Fruit fly (Drosophila melanogaster) whole organism, embryonic: ENCODE data around the gene bun.

ENCODE experiments used
- Asciz ChIP-seq: fragments of 200-800 bp; sonication (Bioruptor generic); optimal IDR thresholded peaks from 2 replicates; lab custom pipeline; 2017; ENCODE audit warnings: missing biosample characterization, mild to moderate bottlenecking, missing genetic modification characterization, missing genetic modification reagents
- Atf3 ChIP-seq: fragments of 200-800 bp; sonication (Bioruptor generic); optimal IDR thresholded peaks from 3 replicates; lab custom pipeline; 2016; ENCODE audit warnings: missing biosample characterization, missing genetic modification characterization
- CG10267 ChIP-seq: fragments of 200-800 bp; sonication (Bioruptor generic); optimal IDR thresholded peaks from 2 replicates; lab custom pipeline; 2018; ENCODE audit warnings: missing biosample characterization, mild to moderate bottlenecking, missing genetic modification characterization, moderate library complexity
- CG10431 ChIP-seq: fragments of 200-800 bp; sonication (Bioruptor generic); optimal IDR thresholded peaks from 3 replicates; lab custom pipeline; 2018; ENCODE audit warnings: missing biosample characterization, mild to moderate bottlenecking, missing genetic modification characterization
- CG12155 ChIP-seq: fragments of 200-800 bp; sonication (Bioruptor generic); optimal IDR thresholded peaks from 3 replicates; lab custom pipeline; 2016; ENCODE audit warnings: missing biosample characterization, missing genetic modification characterization
- CG12659 ChIP-seq: fragments of 200-800 bp; sonication (Bioruptor generic); optimal IDR thresholded peaks from 3 replicates; lab custom pipeline; 2017; ENCODE audit warnings: mild to moderate bottlenecking, missing biosample characterization, missing genetic modification reagents, missing genetic modification characterization
- CG13775 ChIP-seq: fragments of 200-800 bp; sonication (Bioruptor generic); optimal IDR thresholded peaks from 3 replicates; lab custom pipeline; 2017; ENCODE audit warnings: missing biosample characterization, mild to moderate bottlenecking, missing genetic modification characterization
- CG13894 ChIP-seq: fragments of 200-800 bp; sonication (Bioruptor generic); optimal IDR thresholded peaks from 3 replicates; lab custom pipeline; 2018; ENCODE audit warnings: missing biosample characterization, mild to moderate bottlenecking, missing genetic modification characterization, moderate library complexity
- CG14014 ChIP-seq: fragments of 200-800 bp; sonication (Bioruptor generic); IDR thresholded peaks from 2 replicates; pipeline ENCODE4 v1.3.6; 2022; ENCODE audit warnings: missing biosample characterization, missing genetic modification characterization
- CG15514 ChIP-seq: fragments of 200-800 bp; sonication (Bioruptor generic); optimal IDR thresholded peaks from 3 replicates; lab custom pipeline; 2017; ENCODE audit warnings: missing biosample characterization, missing genetic modification characterization, mild to moderate bottlenecking, moderate library complexity, missing genetic modification reagents
- CG15696 ChIP-seq: fragments of 200-800 bp; sonication (Bioruptor generic); optimal IDR thresholded peaks from 2 replicates; lab custom pipeline; 2019; ENCODE audit warnings: missing biosample characterization, mild to moderate bottlenecking, missing genetic modification characterization, moderate library complexity
- CG18599 ChIP-seq: fragments of 200-800 bp; sonication (Bioruptor generic); optimal IDR thresholded peaks from 3 replicates; lab custom pipeline; 2017; ENCODE audit warnings: missing biosample characterization, missing genetic modification characterization, mild to moderate bottlenecking, moderate library complexity, missing genetic modification reagents
- CG18619 ChIP-seq: fragments of 200-800 bp; sonication (Bioruptor generic); optimal IDR thresholded peaks from 3 replicates; lab custom pipeline; 2017; ENCODE audit warnings: missing biosample characterization, mild to moderate bottlenecking, missing genetic modification characterization
- CG2678 ChIP-seq: fragments of 200-800 bp; sonication (Bioruptor generic); optimal IDR thresholded peaks from 3 replicates; lab custom pipeline; 2019; ENCODE audit warnings: missing biosample characterization, mild to moderate bottlenecking, missing genetic modification characterization, moderate library complexity
- CG2875 ChIP-seq: fragments of 200-800 bp; sonication (Bioruptor generic); optimal IDR thresholded peaks from 2 replicates; lab custom pipeline; 2017; ENCODE audit warnings: missing biosample characterization, mild to moderate bottlenecking, missing genetic modification characterization, missing genetic modification reagents
- CG5245 ChIP-seq: fragments of 200-800 bp; sonication (Bioruptor generic); optimal IDR thresholded peaks from 3 replicates; lab custom pipeline; 2016; ENCODE audit warnings: missing biosample characterization, missing genetic modification characterization
- CG7987 ChIP-seq: fragments of 200-800 bp; sonication (Bioruptor generic); optimal IDR thresholded peaks from 2 replicates; lab custom pipeline; 2018; ENCODE audit warnings: missing biosample characterization, mild to moderate bottlenecking, missing genetic modification characterization, moderate library complexity
- CG9215 ChIP-seq: fragments of 200-800 bp; sonication (Bioruptor generic); IDR thresholded peaks from 2 replicates; pipeline ENCODE4 v1.3.6; 2022; ENCODE audit warnings: missing biosample characterization, missing genetic modification characterization
- CG9932 ChIP-seq: fragments of 200-800 bp; sonication (Bioruptor generic); IDR thresholded peaks from 2 replicates; pipeline ENCODE4 v1.3.6; 2022; ENCODE audit warnings: missing biosample characterization, missing genetic modification characterization
- HmgD ChIP-seq: fragments of 200-800 bp; sonication (Bioruptor generic); optimal IDR thresholded peaks from 3 replicates; lab custom pipeline; 2016; ENCODE audit warnings: missing biosample characterization, missing genetic modification characterization
- Hr39 ChIP-seq: fragments of >200 bp; optimal IDR thresholded peaks from 2 replicates; lab custom pipeline; 2017
- Med ChIP-seq: fragments of 200-800 bp; sonication (Bioruptor generic); peaks from one replicate; lab custom pipeline; 2016; ENCODE audit warnings: missing biosample characterization, missing genetic modification characterization, mild to moderate bottlenecking, inconsistent platforms, moderate library complexity
- Mes4 ChIP-seq: fragments of 200-800 bp; sonication (Bioruptor generic); optimal IDR thresholded peaks from 2 replicates; lab custom pipeline; 2016; ENCODE audit warnings: missing biosample characterization, missing genetic modification characterization
- Oaz ChIP-seq: fragments of 200-800 bp; sonication (Bioruptor generic); IDR thresholded peaks from 2 replicates; pipeline ENCODE4 v1.3.6; 2022; ENCODE audit warnings: missing biosample characterization, missing genetic modification characterization
- Optix ChIP-seq: fragments of 200-800 bp; sonication (Bioruptor generic); IDR thresholded peaks from 3 replicates; pipeline ENCODE4 v1.3.6; 2022; ENCODE audit warnings: missing biosample characterization, missing genetic modification characterization
- Ptx1 ChIP-seq: fragments of 200-800 bp; sonication (Bioruptor generic); IDR thresholded peaks from 2 replicates; pipeline ENCODE4 v1.3.6; 2022; ENCODE audit warnings: missing biosample characterization, missing genetic modification characterization
- Scr ChIP-seq: fragments of 200-800 bp; sonication (Bioruptor generic); IDR thresholded peaks from 2 replicates; pipeline ENCODE4 v1.3.6; 2022; ENCODE audit warnings: missing biosample characterization, missing genetic modification characterization; ENCODE audit not compliant: partially characterized antibody
- Xbp1 ChIP-seq: fragments of 200-800 bp; sonication (Bioruptor generic); optimal IDR thresholded peaks from 3 replicates; lab custom pipeline; 2016; ENCODE audit warnings: missing biosample characterization, mild to moderate bottlenecking, missing genetic modification characterization
- abd-A ChIP-seq: fragments of 200-800 bp; sonication (Bioruptor generic); optimal IDR thresholded peaks from 3 replicates; lab custom pipeline; 2019; ENCODE audit warnings: missing biosample characterization, mild to moderate bottlenecking, missing genetic modification characterization, moderate library complexity
- ase ChIP-seq: fragments of 200-800 bp; sonication (Bioruptor generic); IDR thresholded peaks from 3 replicates; pipeline ENCODE4 v1.3.6; 2022; ENCODE audit warnings: missing biosample characterization, missing genetic modification characterization
- az2 ChIP-seq: fragments of 200-800 bp; sonication (Bioruptor generic); optimal IDR thresholded peaks from 3 replicates; lab custom pipeline; 2016; ENCODE audit warnings: missing biosample characterization, missing genetic modification characterization
- br ChIP-seq: fragments of >200 bp; optimal IDR thresholded peaks from 2 replicates; lab custom pipeline; 2017
- chif ChIP-seq, 2 experiments: fragments of 200-800 bp; sonication (Bioruptor generic); optimal IDR thresholded peaks; 3 replicates each; lab custom pipeline; 2016; ENCODE audit warnings: missing biosample characterization in 2 of 2, missing genetic modification characterization in 2 of 2
- dmrt99B ChIP-seq: fragments of 200-800 bp; sonication (Bioruptor generic); optimal IDR thresholded peaks from 2 replicates; lab custom pipeline; 2018; ENCODE audit warnings: missing biosample characterization, mild to moderate bottlenecking, missing genetic modification characterization, moderate library complexity
- fd3F ChIP-seq: fragments of 200-800 bp; sonication (Bioruptor generic); optimal IDR thresholded peaks from 2 replicates; lab custom pipeline; 2018; ENCODE audit warnings: missing biosample characterization, mild to moderate bottlenecking, missing genetic modification characterization, moderate library complexity
- gfzf ChIP-seq: fragments of 200-800 bp; sonication (Bioruptor generic); optimal IDR thresholded peaks from 2 replicates; lab custom pipeline; 2016; ENCODE audit warnings: missing biosample characterization, mild to moderate bottlenecking, missing genetic modification characterization, moderate library complexity
- grau ChIP-seq: fragments of 200-800 bp; optimal IDR thresholded peaks from 3 replicates; lab custom pipeline; 2019; ENCODE audit warnings: missing biosample characterization, mild to moderate bottlenecking, missing genetic modification characterization, moderate library complexity
- gro ChIP-seq: fragments of 200-800 bp; sonication (Bioruptor generic); optimal IDR thresholded peaks from 2 replicates; lab custom pipeline; 2016; ENCODE audit warnings: missing biosample characterization, missing genetic modification characterization
- ham ChIP-seq: fragments of 200-800 bp; sonication (Bioruptor generic); IDR thresholded peaks from 2 replicates; pipeline ENCODE4 v1.3.6; 2022; ENCODE audit warnings: missing biosample characterization, missing genetic modification characterization
- jumu ChIP-seq: fragments of 200-800 bp; sonication (Bioruptor generic); optimal IDR thresholded peaks from 3 replicates; lab custom pipeline; 2016; ENCODE audit warnings: missing biosample characterization, missing genetic modification characterization
- nerfin-1 ChIP-seq: fragments of 200-800 bp; sonication (Bioruptor generic); optimal IDR thresholded peaks from 3 replicates; lab custom pipeline; 2019; ENCODE audit warnings: missing biosample characterization, mild to moderate bottlenecking, missing genetic modification characterization, moderate library complexity
- odd ChIP-seq: fragments of 200-800 bp; sonication (Bioruptor generic); optimal IDR thresholded peaks from 2 replicates; lab custom pipeline; 2017; ENCODE audit warnings: missing biosample characterization, mild to moderate bottlenecking, missing genetic modification characterization
- otp ChIP-seq: fragments of 200-800 bp; sonication (Bioruptor generic); IDR thresholded peaks from 3 replicates; pipeline ENCODE4, ENCODE4 v1.3.6; 2022; ENCODE audit warnings: missing biosample characterization, missing genetic modification characterization
- pan ChIP-seq, 4 experiments: fragments of >200 bp in 3 of 4; fragments of 200-800 bp in 1 of 4; sonication (Bioruptor generic) in 1 of 4; optimal IDR thresholded peaks in 3 of 4; IDR thresholded peaks in 1 of 4; 2 replicates each; pipeline versions ENCODE4 v1.3.6 to Lab custom; 2017 to 2022; ENCODE audit warnings: missing biosample characterization in 2 of 4, missing genetic modification characterization in 2 of 4, mixed read lengths in 1 of 4
- pho ChIP-seq: fragments of 200-800 bp; sonication (Bioruptor generic); optimal IDR thresholded peaks from 2 replicates; lab custom pipeline; 2016; ENCODE audit warnings: missing biosample characterization, missing genetic modification characterization
- shn ChIP-seq: fragments of 200-800 bp; sonication (Bioruptor generic); optimal IDR thresholded peaks from 3 replicates; lab custom pipeline; 2016; ENCODE audit warnings: missing biosample characterization, missing genetic modification characterization
- tgo ChIP-seq: fragments of 200-800 bp; sonication (Bioruptor generic); IDR thresholded peaks from 3 replicates; pipeline ENCODE4 v1.3.6; 2022; ENCODE audit warnings: missing biosample characterization, missing genetic modification characterization
- unpg ChIP-seq: fragments of 200-800 bp; sonication (Bioruptor generic); optimal IDR thresholded peaks from 3 replicates; lab custom pipeline; 2018; ENCODE audit warnings: missing biosample characterization, mild to moderate bottlenecking, missing genetic modification characterization, moderate library complexity

The bun gene

dm6 chr2L:12460767-12461739 is 85.4 kb downstream of the bun start (continued):
- TF ChIP-seq CG10267 = no peak
- peak; percentile 61 for TF ChIP-seq CG10431 (GFP tag; lab: Kevin White, UChicago)
- no peak for TF ChIP-seq Atf3 (GFP tag; lab: Kevin White, UChicago)
- TF ChIP-seq chif (GFP tag; optimal IDR thresholded peaks at IDR 0.05; lab: Kevin White, UChicago) = peak in 1 of 2 experiments; percentile 8
- peak; percentile 34 for TF ChIP-seq shn (GFP tag; lab: Kevin White, UChicago)
- peak; percentile 40 for TF ChIP-seq dmrt99B
- no peak for TF ChIP-seq az2
- no peak for TF ChIP-seq Oaz (GFP tag; lab: Robert Waterston, UW)
- TF ChIP-seq Scr = peak; percentile 27; the same call in 1 of the 2 replicates
- TF ChIP-seq CG2678 (tag; lab: Kevin White, UChicago) = peak; percentile 79
- TF ChIP-seq CG7987 (GFP tag; lab: Kevin White, UChicago) = peak; percentile 67
- peak; percentile 30; the same call in 1 of the 3 replicates for TF ChIP-seq tgo (GFP tag; lab: Robert Waterston, UW)
- peak; percentile 69; the same call in 1 of the 3 replicates for TF ChIP-seq otp
- TF ChIP-seq Ptx1 (GFP tag; lab: Robert Waterston, UW) = no peak
- no peak for TF ChIP-seq pan (optimal IDR thresholded peaks at IDR 0.05; lab: Kevin White, UChicago)
- TF ChIP-seq pan (GFP tag; optimal IDR thresholded peaks at IDR 0.05 in 1 of 2, IDR thresholded peaks at IDR 0.05 in 1 of 2) = peak in 1 of 2 experiments; percentile 49
- TF ChIP-seq CG14014 = peak; percentile 63; the same call in 1 of the 2 replicates
- peak; percentile 75 for TF ChIP-seq CG18619 (GFP tag; lab: Kevin White, UChicago)
- TF ChIP-seq Hr39 (lab: Kevin White, UChicago) = no peak
- TF ChIP-seq ham (GFP tag; lab: Robert Waterston, UW) = no peak; the same call in 1 of the 2 replicates
- TF ChIP-seq CG18599 (GFP tag; lab: Kevin White, UChicago) = peak; percentile 87
- peak; percentile 72 for TF ChIP-seq CG2875 (GFP tag; lab: Kevin White, UChicago)
- TF ChIP-seq CG9215 (GFP tag; lab: Robert Waterston, UW) = no peak
- TF ChIP-seq gfzf (GFP tag; lab: Kevin White, UChicago) = no peak
- peak; percentile 60 for TF ChIP-seq unpg (GFP tag; lab: Kevin White, UChicago)
- no peak for TF ChIP-seq jumu (GFP tag; lab: Kevin White, UChicago)
- TF ChIP-seq HmgD = no peak
- TF ChIP-seq gro (GFP tag; lab: Kevin White, UChicago) = peak; percentile 47
- TF ChIP-seq Asciz (GFP tag; lab: Kevin White, UChicago) = peak; percentile 60
- no peak for TF ChIP-seq CG5245 (GFP tag; lab: Kevin White, UChicago)
- TF ChIP-seq ase (GFP tag; lab: Robert Waterston, UW) = no peak
- TF ChIP-seq Optix (GFP tag; lab: Robert Waterston, UW) = no peak
- TF ChIP-seq Mes4 = peak; percentile 7
- no peak for TF ChIP-seq Xbp1 (GFP tag; lab: Kevin White, UChicago)
- peak; percentile 94 for TF ChIP-seq Med (GFP tag; lab: Kevin White, UChicago)
- peak; percentile 99 for TF ChIP-seq abd-A (tag; lab: Kevin White, UChicago)
- peak; percentile 82 for TF ChIP-seq CG15514 (GFP tag; lab: Kevin White, UChicago)
- TF ChIP-seq br (lab: Kevin White, UChicago) = no peak
- TF ChIP-seq pho (GFP tag; lab: Kevin White, UChicago) = peak; percentile 35
- TF ChIP-seq CG13775 (GFP tag; lab: Kevin White, UChicago) = peak; percentile 8
- TF ChIP-seq grau = peak; percentile 38
- TF ChIP-seq CG12659 (GFP tag; lab: Kevin White, UChicago) = peak; percentile 69
- peak; percentile 71 for TF ChIP-seq odd (GFP tag; lab: Kevin White, UChicago)
- TF ChIP-seq CG13894 (tag; lab: Kevin White, UChicago) = peak; percentile 93
- peak; percentile 78 for TF ChIP-seq CG15696 (tag; lab: Kevin White, UChicago)
- peak; percentile 43 for TF ChIP-seq fd3F (GFP tag; lab: Kevin White, UChicago)
- peak; percentile 92 for TF ChIP-seq nerfin-1 (tag; lab: Kevin White, UChicago)
- TF ChIP-seq CG12155 (GFP tag; lab: Kevin White, UChicago) = no peak
- TF ChIP-seq CG9932 (GFP tag; lab: Robert Waterston, UW) = no peak; the same call in 1 of the 2 replicates
